Worm (Caenorhabditis elegans) whole organism, L1 larva: ENCODE measurements around the gene C33G3.6.

Source experiments
- C16A3.4 ChIP-seq: fragments of 150-350 bp; optimal IDR thresholded peaks from 2 replicates; lab custom pipeline; 2014; ENCODE audit warnings: missing biosample characterization, missing genetic modification characterization
- alr-1 ChIP-seq: fragments of 200-800 bp; sonication (Bioruptor generic); optimal IDR thresholded peaks from 2 replicates; lab custom pipeline; 2018; ENCODE audit warnings: borderline replicate concordance, mild to moderate bottlenecking, missing genetic modification characterization, missing compliant biosample characterization
- aly-2 ChIP-seq: fragments of 150-350 bp; optimal IDR thresholded peaks from 2 replicates; lab custom pipeline; 2014; ENCODE audit warnings: missing biosample characterization, missing genetic modification characterization
- blmp-1 ChIP-seq: fragments of 150-350 bp; optimal IDR thresholded peaks from 2 replicates; lab custom pipeline; 2014; ENCODE audit warnings: missing biosample characterization, missing genetic modification characterization
- ceh-82 ChIP-seq, 3 experiments: fragments of 150-350 bp in 1 of 3; sonication (generic microtip) in 2 of 3; optimal IDR thresholded peaks; 2 replicates each; lab custom pipeline; 2014 to 2017; ENCODE audit warnings: missing biosample characterization in 3 of 3, missing genetic modification characterization in 3 of 3
- ces-1 ChIP-seq: fragments of 150-350 bp; optimal IDR thresholded peaks from 2 replicates; lab custom pipeline; 2014; ENCODE audit warnings: missing biosample characterization, missing genetic modification reagents, missing genetic modification characterization
- efl-1 ChIP-seq, 4 experiments: fragments of 150-350 bp; optimal IDR thresholded peaks in 3 of 4; peaks in 1 of 4; 1 replicate in 1 of 4; 2 replicates in 3 of 4; lab custom pipeline; 2014; ENCODE audit warnings: missing biosample characterization in 2 of 4, missing genetic modification characterization in 2 of 4, missing genetic modification reagents in 2 of 4
- egl-13 ChIP-seq: sonication (generic microtip); optimal IDR thresholded peaks from 2 replicates; lab custom pipeline; 2016; ENCODE audit warnings: missing genotype, missing genetic modification reagents, missing genetic modification characterization, missing compliant biosample characterization
- egl-27 ChIP-seq, 2 experiments: fragments of 150-350 bp in 1 of 2; sonication (generic microtip); optimal IDR thresholded peaks; 3 replicates each; lab custom pipeline; 2017 to 2018; ENCODE audit warnings: missing biosample characterization in 2 of 2, missing genetic modification characterization in 2 of 2, missing genetic modification reagents in 2 of 2
- elt-2 ChIP-seq: sonication (generic microtip); optimal IDR thresholded peaks from 2 replicates; lab custom pipeline; 2016; ENCODE audit warnings: missing genetic modification characterization, mild to moderate bottlenecking, inconsistent platforms, missing compliant biosample characterization, missing genetic modification reagents
- elt-3 ChIP-seq, 6 experiments: fragments of 150-350 bp in 1 of 6; sonication (generic microtip); optimal IDR thresholded peaks; 2 replicates each; lab custom pipeline; 2017 to 2018; ENCODE audit warnings: missing biosample characterization in 6 of 6, missing genetic modification characterization in 6 of 6, inconsistent platforms in 1 of 6
- fos-1 ChIP-seq: fragments of 150-350 bp; optimal IDR thresholded peaks from 2 replicates; lab custom pipeline; 2014; ENCODE audit warnings: missing biosample characterization, missing genetic modification characterization
- hlh-17 ChIP-seq: fragments of 200-800 bp; sonication (Bioruptor generic); optimal IDR thresholded peaks from 2 replicates; lab custom pipeline; 2018; ENCODE audit warnings: missing genetic modification characterization, mild to moderate bottlenecking, missing compliant biosample characterization, moderate library complexity, borderline replicate concordance
- hpl-2 ChIP-seq: fragments of 150-350 bp; optimal IDR thresholded peaks from 2 replicates; lab custom pipeline; 2014; ENCODE audit warnings: missing biosample characterization, missing genetic modification reagents, missing genetic modification characterization
- lin-13 ChIP-seq: fragments of 150-350 bp; optimal IDR thresholded peaks from 2 replicates; lab custom pipeline; 2014; ENCODE audit warnings: missing biosample characterization, missing genetic modification reagents, missing genetic modification characterization
- lin-15B ChIP-seq: fragments of 150-350 bp; sonication (generic microtip); optimal IDR thresholded peaks from 3 replicates; lab custom pipeline; 2014; ENCODE audit warnings: missing biosample characterization, missing genetic modification characterization
- lin-35 ChIP-seq, 2 experiments: fragments of 150-350 bp; optimal IDR thresholded peaks; 2 replicates each; lab custom pipeline; 2014; ENCODE audit warnings: missing biosample characterization in 2 of 2, missing genetic modification characterization in 2 of 2, missing genetic modification reagents in 2 of 2
- lin-39 ChIP-seq: fragments of 150-350 bp; optimal IDR thresholded peaks from 2 replicates; lab custom pipeline; 2014; ENCODE audit warnings: missing biosample characterization, missing genetic modification reagents, missing genetic modification characterization
- lir-3 ChIP-seq: sonication (generic microtip); optimal IDR thresholded peaks from 2 replicates; lab custom pipeline; 2016; ENCODE audit warnings: mild to moderate bottlenecking, missing genetic modification characterization, moderate library complexity, missing compliant biosample characterization; ENCODE audit not compliant: poor library complexity
- lsy-2 ChIP-seq, 2 experiments: fragments of 150-350 bp; optimal IDR thresholded peaks; 2 replicates each; lab custom pipeline; 2014; ENCODE audit warnings: missing biosample characterization in 2 of 2, missing genetic modification characterization in 2 of 2
- mab-9 ChIP-seq: fragments of 200-800 bp; sonication (Bioruptor generic); IDR thresholded peaks from 2 replicates; pipeline ENCODE4 v1.3.6; 2022; ENCODE audit warnings: missing genetic modification reagents, missing genetic modification characterization, missing compliant biosample characterization
- mdl-1 ChIP-seq, 2 experiments: fragments of 150-350 bp; optimal IDR thresholded peaks; 2 replicates each; lab custom pipeline; 2014 to 2017; ENCODE audit warnings: missing biosample characterization in 2 of 2, missing genetic modification characterization in 2 of 2, inconsistent platforms in 1 of 2
- mef-2 ChIP-seq: fragments of 150-350 bp; optimal IDR thresholded peaks from 2 replicates; lab custom pipeline; 2014; ENCODE audit warnings: missing biosample characterization, missing genetic modification characterization
- nhr-12 ChIP-seq: sonication (generic microtip); optimal IDR thresholded peaks from 2 replicates; lab custom pipeline; 2017; ENCODE audit warnings: missing biosample characterization, missing genetic modification characterization
- nhr-237 ChIP-seq: fragments of 150-350 bp; optimal IDR thresholded peaks from 2 replicates; lab custom pipeline; 2014; ENCODE audit warnings: missing biosample characterization, missing genetic modification characterization
- nhr-28 ChIP-seq: fragments of 150-350 bp; optimal IDR thresholded peaks from 2 replicates; lab custom pipeline; 2014; ENCODE audit warnings: missing biosample characterization, missing genetic modification characterization
- nhr-76 ChIP-seq: sonication (generic microtip); optimal IDR thresholded peaks from 2 replicates; lab custom pipeline; 2017; ENCODE audit warnings: missing biosample characterization, missing genetic modification characterization
- nhr-84 ChIP-seq: sonication (generic microtip); optimal IDR thresholded peaks from 2 replicates; lab custom pipeline; 2017; ENCODE audit warnings: missing biosample characterization, missing genetic modification characterization
- skn-1 ChIP-seq: fragments of 150-350 bp; optimal IDR thresholded peaks from 2 replicates; lab custom pipeline; 2014; ENCODE audit warnings: missing biosample characterization, missing genetic modification characterization
- snu-23 ChIP-seq: sonication (generic microtip); optimal IDR thresholded peaks from 2 replicates; lab custom pipeline; 2016; ENCODE audit warnings: missing genetic modification characterization, missing compliant biosample characterization
- sup-37 ChIP-seq: fragments of 200-800 bp; sonication (Bioruptor generic); optimal IDR thresholded peaks from 2 replicates; lab custom pipeline; 2018; ENCODE audit warnings: mild to moderate bottlenecking, missing genetic modification characterization, missing compliant biosample characterization
- tbx-2 ChIP-seq: sonication (generic microtip); optimal IDR thresholded peaks from 2 replicates; lab custom pipeline; 2016; ENCODE audit warnings: missing genetic modification characterization, missing compliant biosample characterization
- unc-130 ChIP-seq: fragments of 150-350 bp; optimal IDR thresholded peaks from 2 replicates; lab custom pipeline; 2017; ENCODE audit warnings: missing biosample characterization, missing genetic modification characterization, inconsistent platforms
- unc-30 ChIP-seq: sonication (generic microtip); optimal IDR thresholded peaks from 2 replicates; lab custom pipeline; 2017; ENCODE audit warnings: missing biosample characterization, missing genetic modification characterization
- unc-62 ChIP-seq: fragments of 150-350 bp; optimal IDR thresholded peaks from 2 replicates; lab custom pipeline; 2014; ENCODE audit warnings: missing biosample characterization, missing genetic modification reagents, missing genetic modification characterization
- unc-86 ChIP-seq: sonication (generic microtip); optimal IDR thresholded peaks from 2 replicates; lab custom pipeline; 2016; ENCODE audit warnings: missing genetic modification characterization, missing compliant biosample characterization
- xbp-1 ChIP-seq: sonication (generic microtip); optimal IDR thresholded peaks from 2 replicates; lab custom pipeline; 2016; ENCODE audit warnings: missing genetic modification characterization, missing compliant biosample characterization
- zag-1 ChIP-seq: fragments of 150-350 bp; optimal IDR thresholded peaks from 2 replicates; lab custom pipeline; 2014; ENCODE audit warnings: missing biosample characterization, missing genetic modification characterization
- zip-4 ChIP-seq: fragments of 200-800 bp; sonication (Bioruptor generic); optimal IDR thresholded peaks from 2 replicates; lab custom pipeline; 2018; ENCODE audit warnings: mild to moderate bottlenecking, missing genetic modification characterization, moderate library complexity, missing compliant biosample characterization
- ztf-11 ChIP-seq, 2 experiments: sonication (generic microtip); optimal IDR thresholded peaks; 2 replicates each; lab custom pipeline; 2016 to 2017; ENCODE audit warnings: missing genetic modification characterization in 2 of 2, missing biosample characterization in 1 of 2, missing compliant biosample characterization in 1 of 2

The C33G3.6 gene

DNA sequence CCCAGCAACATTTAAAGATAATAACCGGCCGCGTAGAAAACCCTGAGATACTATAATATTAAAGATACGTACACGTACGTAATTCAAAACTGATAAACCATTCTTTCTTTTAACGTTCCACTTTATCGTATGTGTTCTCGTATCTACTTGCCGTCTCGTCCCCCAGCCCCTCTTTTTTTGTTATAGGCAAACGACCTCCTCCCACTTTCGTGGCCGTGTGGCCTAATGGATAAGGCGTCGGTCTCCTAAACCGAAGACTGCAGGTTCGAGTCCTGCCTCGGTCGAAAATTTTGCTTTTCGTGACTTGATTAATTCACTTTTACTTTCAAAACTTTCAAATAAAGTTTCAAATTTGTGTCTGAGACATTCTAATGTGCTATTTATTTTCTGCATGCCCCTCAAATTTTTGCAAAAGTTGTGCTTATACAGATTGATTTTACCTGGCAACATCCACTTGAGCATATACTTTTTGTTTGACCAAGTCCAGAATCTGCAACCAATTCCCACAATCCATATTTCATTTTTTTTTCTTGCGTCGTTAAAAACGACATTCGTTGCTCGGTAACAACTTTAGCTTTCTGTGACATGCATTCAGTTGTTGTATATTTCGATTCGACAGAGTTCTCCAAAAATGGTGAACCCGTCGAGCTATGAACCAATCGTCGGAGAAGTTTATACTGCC lies 31.5 kb upstream of the C33G3.6 start, which contains the start of gene F28H6.7 (continued):
- TF ChIP-seq mab-9 (GFP tag; lab: Robert Waterston, UW) (no peak), ceh-82 (tag; optimal IDR thresholded peaks at IDR 0.05; lab: Kevin White, UChicago) (no peak), lsy-2 (tag; optimal IDR thresholded peaks at IDR 0.05; lab: Kevin White, UChicago) (no peak), hlh-17 (GFP tag; lab: Kevin White, UChicago) (no peak), xbp-1 (tag; lab: Kevin White, UChicago) (peak; percentile 24), lir-3 (tag; lab: Kevin White, UChicago) (no peak), ztf-11 (tag; optimal IDR thresholded peaks at IDR 0.05; lab: Kevin White, UChicago) (peak in 1 of 2 experiments; percentile 8), fos-1 (tag; lab: Kevin White, UChicago) (peak; percentile 9), nhr-76 (tag; lab: Kevin White, UChicago) (no peak), egl-13 (tag; lab: Kevin White, UChicago) (no peak)

DNA sequence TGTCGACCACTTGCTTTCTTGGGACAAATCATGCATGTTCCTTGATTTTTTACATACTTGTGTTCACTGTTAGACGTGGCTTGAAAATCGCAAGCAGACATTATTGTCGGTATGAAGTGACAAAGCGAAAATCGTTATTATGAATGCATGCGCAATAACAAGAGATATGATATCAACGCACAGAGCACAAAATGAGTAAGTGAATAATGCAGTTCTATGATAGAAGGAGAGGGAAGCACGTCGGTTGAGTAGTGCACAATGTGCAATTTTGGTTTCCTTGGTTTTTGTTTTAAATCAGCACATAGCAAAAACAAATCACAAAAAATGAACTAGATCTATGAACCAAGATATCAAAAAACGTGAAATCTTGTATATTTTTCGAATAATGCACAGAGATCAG lies 29.2 kb upstream of the C33G3.6 start, which contains the start of gene nhr-281:
TSS of gene nhr-281 (minus strand) at position 101 of the 400 bp plus-strand sequence.
- no peak for TF ChIP-seq unc-62 (GFP tag; lab: Kevin White, UChicago)
- TF ChIP-seq C16A3.4 (tag; lab: Kevin White, UChicago) = no peak
- TF ChIP-seq nhr-76 (tag; lab: Kevin White, UChicago) = no peak
- no peak for TF ChIP-seq hpl-2 (GFP tag; lab: Kevin White, UChicago)
- no peak for TF ChIP-seq aly-2 (tag; lab: Kevin White, UChicago)
- no peak for TF ChIP-seq mdl-1 (tag; optimal IDR thresholded peaks at IDR 0.05; lab: Kevin White, UChicago)
- TF ChIP-seq unc-86 (tag; lab: Kevin White, UChicago) = no peak
- no peak for TF ChIP-seq zag-1 (tag; lab: Kevin White, UChicago)
- TF ChIP-seq lin-39 (tag; lab: Kevin White, UChicago) = no peak
- no peak for TF ChIP-seq elt-3 (tag; optimal IDR thresholded peaks at IDR 0.05; lab: Kevin White, UChicago)
- TF ChIP-seq tbx-2 (tag; lab: Kevin White, UChicago) = no peak
- TF ChIP-seq, all 84 proteins: peak for 0

DNA sequence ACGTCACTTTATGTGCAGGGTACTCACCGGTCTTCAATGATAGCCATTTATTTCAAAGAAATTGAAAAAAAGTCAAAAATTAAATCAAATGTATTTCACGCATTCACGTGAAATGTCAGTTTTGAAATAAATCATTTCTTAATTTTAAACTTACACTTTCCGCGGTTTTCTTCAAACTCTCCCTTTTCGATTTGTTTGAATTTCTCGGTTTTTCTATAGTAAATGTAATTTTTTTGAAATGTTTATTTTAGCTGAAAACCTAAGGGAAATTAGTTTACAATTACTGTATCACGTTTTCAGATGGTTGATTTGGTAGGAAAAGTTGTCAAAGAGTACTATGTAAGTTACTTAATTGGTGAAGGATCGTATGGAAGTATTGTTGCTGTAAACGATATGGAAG lies 24.1 kb upstream of the C33G3.6 start, which contains the start of gene F16B12.7:
TSS of gene F16B12.7 (plus strand) at position 301 of the 400 bp plus-strand sequence.
- no peak for TF ChIP-seq lin-15B
- TF ChIP-seq unc-130 (tag; lab: Kevin White, UChicago) = no peak
- TF ChIP-seq efl-1 (optimal IDR thresholded peaks at IDR 0.05; lab: Kevin White, UChicago) = no peak
- peak in 1 of 2 experiments; percentile 12 for TF ChIP-seq efl-1 (GFP tag; optimal IDR thresholded peaks at IDR 0.05 in 1 of 2; lab: Kevin White, UChicago)

DNA sequence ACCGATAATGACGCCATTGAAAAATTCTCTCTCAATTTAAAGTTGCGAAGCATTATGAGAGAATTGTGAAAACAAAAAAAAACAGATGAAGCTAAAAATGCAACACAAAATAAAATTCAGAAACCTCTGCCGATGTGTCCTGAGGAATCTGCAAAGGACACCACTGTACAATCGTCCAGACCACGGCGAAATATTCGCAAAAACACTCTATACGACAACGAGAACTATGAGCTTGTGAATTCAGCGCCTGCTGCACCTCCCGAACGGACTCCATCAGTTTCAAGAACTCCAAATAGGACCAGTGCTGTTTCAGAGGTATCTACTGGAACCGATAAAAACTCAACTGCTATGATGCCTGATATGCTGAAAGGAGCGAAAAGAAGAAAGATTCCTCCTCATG lies 18.3 kb upstream of the C33G3.6 start:
- TF ChIP-seq fos-1 (tag; lab: Kevin White, UChicago) (no peak), efl-1 (optimal IDR thresholded peaks at IDR 0.05; lab: Kevin White, UChicago) (no peak), efl-1 (GFP tag; optimal IDR thresholded peaks at IDR 0.05 in 1 of 2; lab: Kevin White, UChicago) (peak in 1 of 2 experiments; percentile 42), unc-130 (tag; lab: Kevin White, UChicago) (no peak), alr-1 (tag; lab: Kevin White, UChicago) (no peak), lin-13 (GFP tag; lab: Kevin White, UChicago) (no peak)

DNA sequence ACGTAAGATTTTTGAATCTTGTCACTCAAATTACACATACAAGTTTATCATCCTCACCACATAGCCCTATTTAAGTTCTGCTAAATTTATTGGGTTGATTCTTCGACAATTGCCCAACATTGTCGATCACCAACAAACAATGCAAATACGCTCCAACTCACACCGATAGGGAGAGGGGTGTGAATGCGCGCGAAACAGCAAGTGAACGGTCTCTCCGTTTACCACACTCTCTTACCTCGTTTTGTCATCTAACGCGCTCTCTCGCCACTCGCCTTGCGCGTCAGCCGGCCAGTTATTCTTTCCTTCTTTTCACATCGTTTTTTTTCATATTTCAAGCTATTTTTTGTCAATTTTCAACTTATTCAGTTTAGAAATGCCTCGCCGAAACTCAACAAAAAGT lies 17.9 kb upstream of the C33G3.6 start, which contains the start of gene F16B12.6:
TSS of gene F16B12.6 (plus strand) at position 331 of the 400 bp plus-strand sequence.
- TF ChIP-seq alr-1 (tag; lab: Kevin White, UChicago) (no peak), zip-4 (GFP tag; lab: Kevin White, UChicago) (no peak), lin-13 (GFP tag; lab: Kevin White, UChicago) (peak; percentile 78), nhr-84 (no peak), nhr-12 (tag; lab: Kevin White, UChicago) (no peak), unc-30 (tag; lab: Kevin White, UChicago) (no peak), lin-35 (GFP tag; optimal IDR thresholded peaks at IDR 0.05; lab: Kevin White, UChicago) (peak; percentile 94), lsy-2 (tag; optimal IDR thresholded peaks at IDR 0.05; lab: Kevin White, UChicago) (peak; percentile 71 to 83), elt-3 (tag; optimal IDR thresholded peaks at IDR 0.05; lab: Kevin White, UChicago) (peak in 3 of 6 experiments; percentile 8 to 46 (median 34)), ces-1 (GFP tag; lab: Kevin White, UChicago) (no peak), xbp-1 (tag; lab: Kevin White, UChicago) (peak; percentile 80), egl-27 (tag; optimal IDR thresholded peaks at IDR 0.05; lab: Kevin White, UChicago) (no peak), nhr-28 (no peak), snu-23 (peak; percentile 91), mef-2 (tag; lab: Kevin White, UChicago) (no peak), skn-1 (tag; lab: Kevin White, UChicago) (peak; percentile 75), nhr-237 (tag; lab: Kevin White, UChicago) (no peak), blmp-1 (tag; lab: Kevin White, UChicago) (peak; percentile 59), sup-37 (GFP tag; lab: Kevin White, UChicago) (no peak), elt-2 (tag; lab: Kevin White, UChicago) (peak; percentile 23), tbx-2 (tag; lab: Kevin White, UChicago) (peak; percentile 87)
